Fruit fly (Drosophila melanogaster): ENCODE results near the gene Nlp.

Gene Nlp

dm6 chr3R:30022452-30023028, 18.0 kb downstream of the Nlp start, which contains the start of the genes RpS28a and Axn (continued):
- TF ChIP-seq amos (GFP tag; IDR thresholded peaks at IDR 0.05; ENCODE audit: partially characterized antibody) = peak; percentile 65; the same call in 1 of the 2 replicates
- peak; percentile 78 for TF ChIP-seq CG33213 (GFP tag; optimal IDR thresholded peaks at IDR 0.05)
- no peak for TF ChIP-seq CkIIα-i1 (GFP tag; IDR thresholded peaks at IDR 0.05)
- no peak for TF ChIP-seq fd3F (GFP tag; optimal IDR thresholded peaks at IDR 0.05)
- TF ChIP-seq Ets97D (GFP tag; optimal IDR thresholded peaks at IDR 0.05) = peak; percentile 78
- no peak for TF ChIP-seq CG10366 (GFP tag; IDR thresholded peaks at IDR 0.05)
- TF ChIP-seq CG7839 (tag; optimal IDR thresholded peaks at IDR 0.05) = no peak
- no peak for TF ChIP-seq Trl (optimal IDR thresholded peaks at IDR 0.05)
- TF ChIP-seq Trl (GFP tag; optimal IDR thresholded peaks at IDR 0.05) = no peak
- no peak for TF ChIP-seq tgo (GFP tag; IDR thresholded peaks at IDR 0.05)
- TF ChIP-seq D19A (tag; optimal IDR thresholded peaks at IDR 0.05) = no peak
- TF ChIP-seq az2 (GFP tag; optimal IDR thresholded peaks at IDR 0.05) = no peak
- no peak for TF ChIP-seq CG18619 (GFP tag; optimal IDR thresholded peaks at IDR 0.05)
- peak; percentile 49 for TF ChIP-seq CHES-1-like (GFP tag; optimal IDR thresholded peaks at IDR 0.05)
- TF ChIP-seq Sox100B (GFP tag; optimal IDR thresholded peaks at IDR 0.05) = no peak
- no peak for TF ChIP-seq CG10543 (GFP tag; optimal IDR thresholded peaks at IDR 0.05)
- no peak for TF ChIP-seq CG1647 (GFP tag; optimal IDR thresholded peaks at IDR 0.05)
- no peak for TF ChIP-seq CG30403 (GFP tag; optimal IDR thresholded peaks at IDR 0.05)
- TF ChIP-seq Dfd (GFP tag; optimal IDR thresholded peaks at IDR 0.05) = no peak
- TF ChIP-seq fu2 (GFP tag; optimal IDR thresholded peaks at IDR 0.05) = no peak
- TF ChIP-seq CG2120 (GFP tag; optimal IDR thresholded peaks at IDR 0.05) = no peak
- no peak for TF ChIP-seq CG11560 (tag; IDR thresholded peaks at IDR 0.05)
- TF ChIP-seq Myb (GFP tag; optimal IDR thresholded peaks at IDR 0.05) = peak; percentile 57
- no peak for TF ChIP-seq stwl (tag; optimal IDR thresholded peaks at IDR 0.05)
- no peak for TF ChIP-seq Nf-YA (GFP tag; IDR thresholded peaks at IDR 0.05)
- TF ChIP-seq CG6765 (GFP tag; optimal IDR thresholded peaks at IDR 0.05) = no peak
- TF ChIP-seq CG13424 (tag; optimal IDR thresholded peaks at IDR 0.05) = no peak
- peak; percentile 39 for TF ChIP-seq CG7987 (GFP tag; optimal IDR thresholded peaks at IDR 0.05)
- TF ChIP-seq CG6689 (GFP tag; IDR thresholded peaks at IDR 0.05) = no peak
- no peak for TF ChIP-seq gcm (GFP tag; optimal IDR thresholded peaks at IDR 0.05)
- TF ChIP-seq CG15073 (GFP tag; optimal IDR thresholded peaks at IDR 0.05) = no peak
- no peak for TF ChIP-seq CG2875 (GFP tag; optimal IDR thresholded peaks at IDR 0.05)
- no peak for TF ChIP-seq CG4854 (GFP tag; optimal IDR thresholded peaks at IDR 0.05)
- no peak for TF ChIP-seq CG10274 (GFP tag; optimal IDR thresholded peaks at IDR 0.05)
- TF ChIP-seq CG34376 (GFP tag; optimal IDR thresholded peaks at IDR 0.05) = no peak
- peak; percentile 33; the same call in 1 of the 2 replicates for TF ChIP-seq onecut (GFP tag; IDR thresholded peaks at IDR 0.05)
- TF ChIP-seq cas (GFP tag; IDR thresholded peaks at IDR 0.05) = no peak
- peak; percentile 16; the same call in 1 of the 3 replicates for TF ChIP-seq Aef1 (GFP tag; IDR thresholded peaks at IDR 0.05)
- TF ChIP-seq CG15269 (tag; optimal IDR thresholded peaks at IDR 0.05) = no peak
- TF ChIP-seq gem (tag; optimal IDR thresholded peaks at IDR 0.05) = no peak
- TF ChIP-seq tx (GFP tag; optimal IDR thresholded peaks at IDR 0.05) = no peak
- TF ChIP-seq Ets65A (GFP tag) = peak; percentile 51
- TF ChIP-seq CG13624 (GFP tag; optimal IDR thresholded peaks at IDR 0.05) = peak; percentile 28
- TF ChIP-seq ftz-f1 (GFP tag; optimal IDR thresholded peaks at IDR 0.05) = peak; percentile 98
- no peak; the same call in 2 of the 3 replicates for TF ChIP-seq CG14860 (GFP tag; IDR thresholded peaks at IDR 0.05; ENCODE audit: partially characterized antibody)
- no peak for TF ChIP-seq CG17829 (tag; optimal IDR thresholded peaks at IDR 0.05)
- TF ChIP-seq Med (GFP tag) = peak; percentile 90
- no peak for TF ChIP-seq Eip74EF (GFP tag; optimal IDR thresholded peaks at IDR 0.05)
- no peak; the same call in 1 of the 2 replicates for TF ChIP-seq H2.0 (GFP tag; IDR thresholded peaks at IDR 0.05)
- TF ChIP-seq CG1832 (GFP tag; optimal IDR thresholded peaks at IDR 0.05) = no peak
- no peak for TF ChIP-seq H15 (GFP tag; IDR thresholded peaks at IDR 0.05)

All from whole organism, embryonic.